Worm (Caenorhabditis elegans) whole organism, L2 larva: ENCODE data around the gene nsun-1.

ENCODE experiments used
- R02D3.7 ChIP-seq: fragments of 150-350 bp; optimal IDR thresholded peaks from 2 replicates; lab custom pipeline; 2014; ENCODE audit warnings: missing biosample characterization, missing genetic modification characterization
- ZK546.5 ChIP-seq: sonication (generic microtip); optimal IDR thresholded peaks from 2 replicates; lab custom pipeline; 2017; ENCODE audit warnings: missing biosample characterization, missing genetic modification characterization
- ceh-16 ChIP-seq: fragments of 150-350 bp; optimal IDR thresholded peaks from 2 replicates; lab custom pipeline; 2014; ENCODE audit warnings: missing biosample characterization, missing genetic modification characterization
- nhr-10 ChIP-seq: sonication (generic microtip); optimal IDR thresholded peaks from 2 replicates; lab custom pipeline; 2017; ENCODE audit warnings: missing biosample characterization, missing genetic modification characterization
- nhr-25 ChIP-seq: fragments of 150-350 bp; sonication (generic microtip); optimal IDR thresholded peaks from 3 replicates; lab custom pipeline; 2014; ENCODE audit warnings: missing biosample characterization, missing genetic modification characterization

- no peak for TF ChIP-seq R02D3.7 (tag; lab: Kevin White, UChicago)
- TF ChIP-seq ZK546.5 = no peak
- TF ChIP-seq ceh-16 = no peak
- no peak for TF ChIP-seq nhr-10 (tag; lab: Kevin White, UChicago)
- no peak for TF ChIP-seq nhr-25 (tag; lab: Kevin White, UChicago)
Measured at ce11 chrII:515765-516164, 40.0 kb upstream of the nsun-1 start, which contains the start of gene mab-9.
